Fruit fly (Drosophila melanogaster): ENCODE measurements around the gene Tob.

DNA sequence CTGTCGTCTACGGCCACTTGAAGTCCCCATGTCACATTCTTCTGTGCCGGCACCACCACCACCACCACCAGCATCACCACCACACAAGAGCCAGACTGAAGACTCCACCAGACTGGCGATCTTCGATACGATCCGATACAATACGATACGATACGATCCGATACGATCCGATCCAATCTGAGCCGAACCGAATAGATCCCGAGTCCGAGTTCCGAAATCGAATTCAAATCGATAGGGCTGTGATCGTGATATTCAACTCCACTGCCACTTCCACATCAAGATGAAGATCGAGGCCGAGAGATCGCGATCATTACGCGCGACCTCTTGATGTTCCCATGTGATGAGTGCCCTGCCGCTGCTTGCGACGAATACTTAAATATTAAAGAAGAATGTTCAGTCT lies 32.9 kb upstream of the Tob start:
- TF ChIP-seq psq (optimal IDR thresholded peaks at IDR 0.05) = no peak
- TF ChIP-seq h (optimal IDR thresholded peaks at IDR 0.05) = no peak
- no peak for TF ChIP-seq insv (optimal IDR thresholded peaks at IDR 0.05)
- TF ChIP-seq ttk (optimal IDR thresholded peaks at IDR 0.05) = no peak
- no peak for TF ChIP-seq Myc (optimal IDR thresholded peaks at IDR 0.05)
- TF ChIP-seq Sin3A (optimal IDR thresholded peaks at IDR 0.05) = no peak

All from Kc167 (cell line).